Fruit fly (Drosophila melanogaster) whole organism, embryonic: ENCODE results near the gene CG1979.

Source experiments
- Ada2b ChIP-seq: fragments of 200-800 bp; sonication (Bioruptor generic); IDR thresholded peaks from 2 replicates; pipeline ENCODE4 v1.3.6; 2022; ENCODE audit warnings: missing biosample characterization, missing genetic modification characterization
- Blimp-1 ChIP-seq: fragments of 200-800 bp; sonication (Bioruptor generic); optimal IDR thresholded peaks from 3 replicates; lab custom pipeline; 2018; ENCODE audit warnings: missing biosample characterization, missing genetic modification characterization, mild to moderate bottlenecking, moderate library complexity, missing genetic modification reagents
- CG10267 ChIP-seq: fragments of 200-800 bp; sonication (Bioruptor generic); optimal IDR thresholded peaks from 2 replicates; lab custom pipeline; 2018; ENCODE audit warnings: missing biosample characterization, mild to moderate bottlenecking, missing genetic modification characterization, moderate library complexity
- CG10959 ChIP-seq: fragments of 200-800 bp; sonication (Bioruptor generic); IDR thresholded peaks from 2 replicates; pipeline ENCODE4 v1.3.6; 2022; ENCODE audit warnings: missing biosample characterization, missing genetic modification characterization
- CG11504 ChIP-seq: fragments of 200-800 bp; sonication (Bioruptor generic); optimal IDR thresholded peaks from 3 replicates; lab custom pipeline; 2019; ENCODE audit warnings: missing biosample characterization, mild to moderate bottlenecking, missing genetic modification characterization, moderate library complexity
- CG14014 ChIP-seq: fragments of 200-800 bp; sonication (Bioruptor generic); IDR thresholded peaks from 2 replicates; pipeline ENCODE4 v1.3.6; 2022; ENCODE audit warnings: missing biosample characterization, missing genetic modification characterization
- CG15479 ChIP-seq: fragments of 200-800 bp; sonication (Bioruptor generic); optimal IDR thresholded peaks from 3 replicates; lab custom pipeline; 2019; ENCODE audit warnings: missing biosample characterization, mild to moderate bottlenecking, missing genetic modification characterization, moderate library complexity
- CG1602 ChIP-seq: fragments of 200-800 bp; sonication (Bioruptor generic); optimal IDR thresholded peaks from 3 replicates; lab custom pipeline; 2016; ENCODE audit warnings: missing biosample characterization, missing genetic modification characterization
- CG17385 ChIP-seq: fragments of 200-800 bp; sonication (Bioruptor generic); optimal IDR thresholded peaks from 3 replicates; lab custom pipeline; 2018; ENCODE audit warnings: missing biosample characterization, mild to moderate bottlenecking, missing genetic modification characterization
- CG18262 ChIP-seq: fragments of 200-800 bp; optimal IDR thresholded peaks from 3 replicates; lab custom pipeline; 2019; ENCODE audit warnings: missing biosample characterization, mild to moderate bottlenecking, missing genetic modification characterization, moderate library complexity
- CG18619 ChIP-seq: fragments of 200-800 bp; sonication (Bioruptor generic); optimal IDR thresholded peaks from 3 replicates; lab custom pipeline; 2017; ENCODE audit warnings: missing biosample characterization, mild to moderate bottlenecking, missing genetic modification characterization
- CG2129 ChIP-seq: fragments of 200-800 bp; sonication (Bioruptor generic); IDR thresholded peaks from 2 replicates; pipeline ENCODE4 v1.3.6; 2022; ENCODE audit warnings: missing biosample characterization, missing genetic modification characterization; ENCODE audit not compliant: partially characterized antibody
- CG2199 ChIP-seq: fragments of 200-800 bp; sonication (Bioruptor generic); IDR thresholded peaks from 3 replicates; pipeline ENCODE4 v1.3.6; 2022; ENCODE audit warnings: missing biosample characterization, missing genetic modification characterization
- CG2678 ChIP-seq: fragments of 200-800 bp; sonication (Bioruptor generic); optimal IDR thresholded peaks from 3 replicates; lab custom pipeline; 2019; ENCODE audit warnings: missing biosample characterization, mild to moderate bottlenecking, missing genetic modification characterization, moderate library complexity
- CG2712 ChIP-seq: fragments of 200-800 bp; optimal IDR thresholded peaks from 3 replicates; lab custom pipeline; 2019; ENCODE audit warnings: missing biosample characterization, mild to moderate bottlenecking, missing genetic modification characterization, moderate library complexity
- CG30020 ChIP-seq: fragments of 200-800 bp; optimal IDR thresholded peaks from 2 replicates; lab custom pipeline; 2019; ENCODE audit warnings: missing biosample characterization, mild to moderate bottlenecking, missing genetic modification characterization, moderate library complexity
- CG31441 ChIP-seq: fragments of 200-800 bp; sonication (Bioruptor generic); IDR thresholded peaks from 2 replicates; pipeline ENCODE4 v1.3.6; 2022; ENCODE audit warnings: missing biosample characterization, missing genetic modification characterization
- CG3726 ChIP-seq: fragments of 200-800 bp; sonication (Bioruptor generic); IDR thresholded peaks from 3 replicates; pipeline ENCODE4, ENCODE4 v1.3.6; 2022; ENCODE audit warnings: missing biosample characterization, missing genetic modification characterization
- CG3995 ChIP-seq: fragments of 200-800 bp; sonication (Bioruptor generic); optimal IDR thresholded peaks from 3 replicates; lab custom pipeline; 2016; ENCODE audit warnings: missing biosample characterization, missing genetic modification characterization
- CG4282 ChIP-seq: fragments of 200-800 bp; sonication (Bioruptor generic); optimal IDR thresholded peaks from 2 replicates; lab custom pipeline; 2016; ENCODE audit warnings: missing biosample characterization, missing genetic modification characterization
- CG6254 ChIP-seq: fragments of 200-800 bp; sonication (Bioruptor generic); optimal IDR thresholded peaks from 3 replicates; lab custom pipeline; 2017; ENCODE audit warnings: mild to moderate bottlenecking, missing biosample characterization, missing genetic modification reagents, missing genetic modification characterization
- CG8388 ChIP-seq: fragments of 200-800 bp; sonication (Bioruptor generic); optimal IDR thresholded peaks from 2 replicates; lab custom pipeline; 2019; ENCODE audit warnings: missing biosample characterization, mild to moderate bottlenecking, missing genetic modification characterization, moderate library complexity
- Doc2 ChIP-seq: fragments of 200-800 bp; sonication (Bioruptor generic); IDR thresholded peaks from 2 replicates; pipeline ENCODE4 v1.3.6; 2022; ENCODE audit warnings: missing biosample characterization, missing genetic modification characterization
- E2f2 ChIP-seq: fragments of 200-800 bp; sonication (Bioruptor generic); IDR thresholded peaks from 2 replicates; pipeline ENCODE4 v1.3.6; 2022; ENCODE audit warnings: missing biosample characterization, missing genetic modification characterization
- Hey ChIP-seq: fragments of 200-800 bp; sonication (Bioruptor generic); optimal IDR thresholded peaks from 3 replicates; lab custom pipeline; 2018; ENCODE audit warnings: missing biosample characterization, mild to moderate bottlenecking, missing genetic modification characterization
- NFAT ChIP-seq: fragments of 200-800 bp; sonication (Bioruptor generic); IDR thresholded peaks from 2 replicates; pipeline ENCODE4 v1.3.6; 2022; ENCODE audit warnings: missing biosample characterization, missing genetic modification characterization
- NfI ChIP-seq: fragments of 200-800 bp; sonication (Bioruptor generic); optimal IDR thresholded peaks from 3 replicates; lab custom pipeline; 2018; ENCODE audit warnings: missing biosample characterization, mild to moderate bottlenecking, missing genetic modification characterization, moderate library complexity
- Rfx ChIP-seq: fragments of 200-800 bp; sonication (Bioruptor generic); IDR thresholded peaks from 2 replicates; pipeline ENCODE4 v1.3.6; 2022; ENCODE audit warnings: missing biosample characterization, missing genetic modification characterization
- Scr ChIP-seq: fragments of 200-800 bp; sonication (Bioruptor generic); IDR thresholded peaks from 2 replicates; pipeline ENCODE4 v1.3.6; 2022; ENCODE audit warnings: missing biosample characterization, missing genetic modification characterization; ENCODE audit not compliant: partially characterized antibody
- Sox102F ChIP-seq: fragments of 200-800 bp; sonication (Bioruptor generic); optimal IDR thresholded peaks from 2 replicates; lab custom pipeline; 2018; ENCODE audit warnings: missing biosample characterization, mild to moderate bottlenecking, missing genetic modification characterization, moderate library complexity
- Sry-β ChIP-seq: fragments of 200-800 bp; sonication (Bioruptor generic); optimal IDR thresholded peaks from 2 replicates; lab custom pipeline; 2018; ENCODE audit warnings: missing biosample characterization, mild to moderate bottlenecking, missing genetic modification characterization, moderate library complexity
- aop ChIP-seq: fragments of 200-800 bp; sonication (Bioruptor generic); IDR thresholded peaks from 2 replicates; pipeline ENCODE4 v1.3.6; 2022; ENCODE audit warnings: missing biosample characterization, missing genetic modification characterization
- crol ChIP-seq: fragments of 200-800 bp; sonication (Bioruptor generic); IDR thresholded peaks from 2 replicates; pipeline ENCODE4 v1.3.6; 2022; ENCODE audit warnings: missing biosample characterization, missing genetic modification characterization
- dpn ChIP-seq, 2 experiments: fragments of 200-800 bp; sonication (Bioruptor generic); optimal IDR thresholded peaks; 3 replicates each; lab custom pipeline; 2016; ENCODE audit warnings: missing biosample characterization in 2 of 2, missing genetic modification characterization in 2 of 2
- esg ChIP-seq: fragments of 200-800 bp; sonication (Bioruptor generic); conservative IDR thresholded peaks from 2 replicates; pipeline ENCODE4 v1.3.6; 2022; ENCODE audit warnings: missing biosample characterization, missing genetic modification characterization
- exex ChIP-seq: fragments of 200-800 bp; sonication (Bioruptor generic); optimal IDR thresholded peaks from 4 replicates; lab custom pipeline; 2018; ENCODE audit warnings: missing biosample characterization, mild to moderate bottlenecking, missing genetic modification characterization, moderate library complexity
- fd102C ChIP-seq: fragments of 200-800 bp; sonication (Bioruptor generic); optimal IDR thresholded peaks from 2 replicates; lab custom pipeline; 2018; ENCODE audit warnings: missing biosample characterization, mild to moderate bottlenecking, missing genetic modification characterization, moderate library complexity
- fd96Cb ChIP-seq: fragments of 200-800 bp; sonication (Bioruptor generic); optimal IDR thresholded peaks from 2 replicates; lab custom pipeline; 2018; ENCODE audit warnings: missing biosample characterization, mild to moderate bottlenecking, missing genetic modification characterization, moderate library complexity
- hb ChIP-seq: fragments of 200-800 bp; sonication (Bioruptor generic); IDR thresholded peaks from 3 replicates; pipeline ENCODE4 v1.3.6; 2022; ENCODE audit warnings: missing biosample characterization, missing genetic modification characterization; ENCODE audit not compliant: partially characterized antibody
- hkb ChIP-seq, 2 experiments: fragments of 200-800 bp in 1 of 2; fragments of >200 bp in 1 of 2; sonication (Bioruptor generic) in 1 of 2; IDR thresholded peaks in 1 of 2; optimal IDR thresholded peaks in 1 of 2; 2 replicates each; pipeline versions ENCODE4 v1.3.6 to Lab custom; 2017 to 2022; ENCODE audit warnings: missing biosample characterization in 1 of 2, missing genetic modification characterization in 1 of 2
- nom ChIP-seq: fragments of 200-800 bp; sonication (Bioruptor generic); optimal IDR thresholded peaks from 2 replicates; lab custom pipeline; 2017; ENCODE audit warnings: missing biosample characterization, missing genetic modification characterization, mild to moderate bottlenecking, moderate library complexity, missing genetic modification reagents
- peb ChIP-seq: fragments of 200-800 bp; sonication (Bioruptor generic); IDR thresholded peaks from 2 replicates; pipeline ENCODE4 v1.3.6; 2022; ENCODE audit warnings: missing biosample characterization, missing genetic modification characterization
- phol ChIP-seq: fragments of 200-800 bp; sonication (Bioruptor generic); optimal IDR thresholded peaks from 3 replicates; lab custom pipeline; 2018; ENCODE audit warnings: missing biosample characterization, mild to moderate bottlenecking, missing genetic modification characterization, moderate library complexity
- pzg ChIP-seq: fragments of 200-800 bp; sonication (Bioruptor generic); optimal IDR thresholded peaks from 3 replicates; lab custom pipeline; 2018; ENCODE audit warnings: missing biosample characterization, mild to moderate bottlenecking, missing genetic modification characterization, moderate library complexity
- sc ChIP-seq, 3 experiments: fragments of >200 bp in 2 of 3; fragments of 200-800 bp in 1 of 3; sonication (Bioruptor generic) in 1 of 3; optimal IDR thresholded peaks; 2 replicates in 2 of 3; 3 replicates in 1 of 3; lab custom pipeline; 2017; ENCODE audit warnings: mild to moderate bottlenecking in 1 of 3, missing biosample characterization in 1 of 3, missing genetic modification characterization in 1 of 3, missing genetic modification reagents in 1 of 3
- stc ChIP-seq: fragments of 200-800 bp; sonication (Bioruptor generic); IDR thresholded peaks from 2 replicates; pipeline ENCODE4 v1.3.6; 2022; ENCODE audit warnings: missing biosample characterization, missing genetic modification characterization
- tio ChIP-seq: fragments of 200-800 bp; sonication (Bioruptor generic); optimal IDR thresholded peaks from 2 replicates; lab custom pipeline; 2017; ENCODE audit warnings: missing biosample characterization, missing genetic modification characterization, inconsistent platforms
- vvl ChIP-seq: fragments of 200-800 bp; sonication (Bioruptor generic); IDR thresholded peaks from 2 replicates; pipeline ENCODE4 v1.3.6; 2022; ENCODE audit warnings: missing biosample characterization, missing genetic modification characterization
- zen ChIP-seq: fragments of 200-800 bp; sonication (Bioruptor generic); optimal IDR thresholded peaks from 3 replicates; lab custom pipeline; 2018; ENCODE audit warnings: missing biosample characterization, mild to moderate bottlenecking, missing genetic modification characterization, moderate library complexity

The CG1979 gene

dm6 chr3R:7093592-7093991, 39.2 kb downstream of the CG1979 start (continued):
- TF ChIP-seq CG11504 (tag; lab: Kevin White, UChicago) (peak; percentile 46), CG2678 (no peak), exex (tag; lab: Kevin White, UChicago) (no peak), fd102C (GFP tag; lab: Kevin White, UChicago) (no peak), CG2199 (no peak), aop (GFP tag; lab: Robert Waterston, UW) (no peak), CG8388 (GFP tag; lab: Kevin White, UChicago) (peak; percentile 99), E2f2 (peak; percentile 26; the same call in 1 of the 2 replicates), CG18619 (GFP tag; lab: Kevin White, UChicago) (no peak), Blimp-1 (no peak), CG10959 (GFP tag; lab: Robert Waterston, UW) (no peak), CG3726 (no peak), CG18262 (tag; lab: Kevin White, UChicago) (peak; percentile 28), fd96Cb (tag; lab: Kevin White, UChicago) (no peak), Scr (GFP tag; lab: Robert Waterston, UW) (peak; percentile 45), hkb (optimal IDR thresholded peaks at IDR 0.05; lab: Kevin White, UChicago) (no peak), hkb (GFP tag; IDR thresholded peaks at IDR 0.05; lab: Robert Waterston, UW) (0 out of 2 replicates have a peak, but pooled peaks have one; percentile 14), Hey (no peak), esg (GFP tag; lab: Robert Waterston, UW) (peak; percentile 25; the same call in 1 of the 2 replicates), Sry-β (GFP tag; lab: Kevin White, UChicago) (no peak), Ada2b (GFP tag; lab: Robert Waterston, UW) (no peak), vvl (GFP tag; lab: Robert Waterston, UW) (0 out of 2 replicates have a peak, but pooled peaks have one; percentile 7), crol (GFP tag; lab: Robert Waterston, UW) (no peak), peb (GFP tag; lab: Robert Waterston, UW) (no peak), hb (GFP tag; lab: Robert Waterston, UW) (no peak), phol (tag; lab: Kevin White, UChicago) (peak; percentile 22), CG4282 (GFP tag; lab: Kevin White, UChicago) (no peak), CG30020 (peak; percentile 70), tio (GFP tag; lab: Kevin White, UChicago) (no peak), CG3995 (GFP tag; lab: Kevin White, UChicago) (peak; percentile 96), NfI (no peak), CG2712 (tag; lab: Kevin White, UChicago) (peak; percentile 44), Rfx (GFP tag; lab: Robert Waterston, UW) (peak; percentile 43; the same call in 1 of the 2 replicates), Sox102F (GFP tag; lab: Kevin White, UChicago) (no peak), Doc2 (GFP tag; lab: Robert Waterston, UW) (no peak), nom (peak; percentile 23), CG10267 (tag; lab: Kevin White, UChicago) (peak; percentile 29), CG14014 (GFP tag; lab: Robert Waterston, UW) (peak; percentile 26; the same call in 1 of the 2 replicates), zen (peak; percentile 1), CG2129 (GFP tag; lab: Robert Waterston, UW) (no peak), CG17385 (GFP tag; lab: Kevin White, UChicago) (peak; percentile 5), dpn (GFP tag; optimal IDR thresholded peaks at IDR 0.05; lab: Kevin White, UChicago) (peak in 1 of 2 experiments; percentile 10), CG31441 (peak; percentile 71), NFAT (GFP tag; lab: Robert Waterston, UW) (peak; percentile 37; the same call in 1 of the 2 replicates), pzg (GFP tag; lab: Kevin White, UChicago) (peak; percentile 32), CG1602 (GFP tag; lab: Kevin White, UChicago) (no peak), stc (no peak), CG15479 (no peak), sc (optimal IDR thresholded peaks at IDR 0.05; lab: Kevin White, UChicago) (no peak), sc (GFP tag; optimal IDR thresholded peaks at IDR 0.05; lab: Kevin White, UChicago) (no peak), CG6254 (GFP tag; lab: Kevin White, UChicago) (peak; percentile 10)
